Fruit fly (Drosophila melanogaster): ENCODE data around the gene CG15012.

Gene CG15012

dm6 chr3L:4302088-4302487, 10.0 kb upstream of the CG15012 start:
- TF ChIP-seq CG9705 (GFP tag; optimal IDR thresholded peaks at IDR 0.05) (no peak), Hr83 (GFP tag; optimal IDR thresholded peaks at IDR 0.05; ENCODE audit: poor library complexity, severe bottlenecking) (no peak), N (GFP tag; optimal IDR thresholded peaks at IDR 0.05) (no peak), CrebA (GFP tag; optimal IDR thresholded peaks at IDR 0.05; ENCODE audit: borderline replicate concordance) (no peak), Abd-B (GFP tag; optimal IDR thresholded peaks at IDR 0.05) (no peak), Sp1 (GFP tag; optimal IDR thresholded peaks at IDR 0.05) (no peak), CG32264 (GFP tag; optimal IDR thresholded peaks at IDR 0.05) (no peak), lola (GFP tag; optimal IDR thresholded peaks at IDR 0.05) (no peak), Dfd (GFP tag; optimal IDR thresholded peaks at IDR 0.05) (no peak), Rel (GFP tag; optimal IDR thresholded peaks at IDR 0.05) (no peak), Rel (tag; optimal IDR thresholded peaks at IDR 0.05) (no peak), sv (GFP tag; optimal IDR thresholded peaks at IDR 0.05) (no peak), fru (GFP tag; optimal IDR thresholded peaks at IDR 0.05) (no peak), Hnf4 (GFP tag; optimal IDR thresholded peaks at IDR 0.05) (no peak), Jra (GFP tag; optimal IDR thresholded peaks at IDR 0.05) (no peak), OdsH (GFP tag; optimal IDR thresholded peaks at IDR 0.05) (no peak), psq (GFP tag; optimal IDR thresholded peaks at IDR 0.05) (no peak)

dm6 chr3L:4296760-4297159, 4.7 kb upstream of the CG15012 start:
- TF ChIP-seq psq (GFP tag; optimal IDR thresholded peaks at IDR 0.05) (no peak), woc (GFP tag; optimal IDR thresholded peaks at IDR 0.05) (no peak), Mio (GFP tag; optimal IDR thresholded peaks at IDR 0.05) (no peak), Rel (GFP tag; optimal IDR thresholded peaks at IDR 0.05) (no peak), Rel (tag; optimal IDR thresholded peaks at IDR 0.05) (no peak), Abd-B (GFP tag; optimal IDR thresholded peaks at IDR 0.05) (no peak), Hr83 (GFP tag; optimal IDR thresholded peaks at IDR 0.05; ENCODE audit: poor library complexity, severe bottlenecking) (no peak), brk (GFP tag; optimal IDR thresholded peaks at IDR 0.05) (no peak), sv (GFP tag; optimal IDR thresholded peaks at IDR 0.05) (no peak)

DNA sequence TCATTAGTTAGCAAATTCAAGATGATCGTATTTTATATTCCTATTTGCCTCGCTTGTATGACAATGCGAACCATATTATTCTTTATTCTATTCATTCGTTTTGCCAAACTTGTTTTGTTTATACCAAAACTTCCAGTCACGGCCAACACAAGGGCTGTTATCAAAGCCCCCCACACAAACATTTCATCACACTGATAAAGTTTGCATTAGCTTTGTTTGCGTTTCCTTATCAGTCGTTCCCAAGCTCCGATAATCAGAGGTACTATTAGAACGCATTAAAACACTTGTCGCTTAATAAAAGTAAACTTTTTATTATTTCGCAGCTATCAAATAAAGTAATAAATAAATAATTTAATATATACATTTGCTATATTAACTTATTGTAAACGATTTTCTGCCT, 1.7 kb upstream of the CG15012 start:
- TF ChIP-seq CrebA (GFP tag; optimal IDR thresholded peaks at IDR 0.05; ENCODE audit: borderline replicate concordance) (no peak), pan (optimal IDR thresholded peaks at IDR 0.05) (no peak), Hnf4 (GFP tag; optimal IDR thresholded peaks at IDR 0.05) (no peak), tai (GFP tag; optimal IDR thresholded peaks at IDR 0.05) (no peak), usp (GFP tag; optimal IDR thresholded peaks at IDR 0.05) (no peak), Sp1 (GFP tag; optimal IDR thresholded peaks at IDR 0.05) (no peak), CG9705 (GFP tag; optimal IDR thresholded peaks at IDR 0.05) (no peak), lola (GFP tag; optimal IDR thresholded peaks at IDR 0.05) (no peak), CG32264 (GFP tag; optimal IDR thresholded peaks at IDR 0.05) (no peak), Rel (GFP tag; optimal IDR thresholded peaks at IDR 0.05) (no peak), Rel (tag; optimal IDR thresholded peaks at IDR 0.05) (no peak), br (GFP tag; optimal IDR thresholded peaks at IDR 0.05) (no peak), dmrt93B (GFP tag; optimal IDR thresholded peaks at IDR 0.05) (no peak)

DNA sequence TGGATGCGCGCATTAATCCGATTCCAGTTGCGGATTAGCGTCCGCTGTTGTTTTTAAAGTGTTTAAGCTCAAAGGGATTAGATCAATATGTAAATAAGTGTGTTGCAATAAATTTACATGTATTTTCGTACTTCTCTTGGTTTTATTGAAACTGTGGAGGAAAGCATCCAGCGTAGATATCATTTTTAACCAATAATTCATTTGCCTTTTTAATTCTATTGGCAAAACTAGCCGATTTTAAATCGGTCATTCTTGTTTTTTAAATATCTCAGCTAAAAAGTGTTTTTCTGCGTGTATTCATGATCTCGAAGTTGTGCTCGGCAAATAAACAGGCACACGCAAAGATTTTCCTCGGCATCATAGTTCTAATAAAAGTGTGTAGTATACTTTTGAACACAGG, 1.3 kb upstream of the CG15012 start:
- TF ChIP-seq Myc (optimal IDR thresholded peaks at IDR 0.05) (no peak), Vsx2 (GFP tag; optimal IDR thresholded peaks at IDR 0.05; ENCODE audit: partially characterized antibody) (no peak)

DNA sequence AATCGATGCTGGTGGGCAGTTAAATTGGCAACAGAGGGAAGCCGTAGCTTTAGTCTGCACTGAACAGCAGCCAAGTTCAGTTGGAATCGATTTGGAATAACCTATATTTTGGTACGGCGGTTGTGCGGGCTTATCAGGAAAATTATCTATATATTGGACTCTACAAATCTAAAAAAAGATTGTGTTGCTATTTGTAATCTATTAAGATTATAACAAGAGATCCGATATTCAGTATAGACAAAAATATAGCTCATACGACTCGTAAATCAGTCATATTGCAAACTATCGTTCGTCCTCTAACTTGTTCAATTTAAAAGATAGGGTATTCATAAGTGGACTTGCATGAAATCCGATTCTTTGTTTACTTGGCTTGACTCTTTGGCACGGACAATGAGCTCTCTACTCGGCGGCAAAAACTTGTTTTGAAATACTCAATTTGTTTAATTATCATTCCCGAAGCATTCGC, 3.4 kb downstream of the CG15012 start, which contains the start of gene Hexo1:
Gene Hexo1, plus strand, starts transcription at position 51 of the 466 bp plus-strand sequence.
- TF ChIP-seq foxo (GFP tag; optimal IDR thresholded peaks at IDR 0.05) = peak; percentile 26 to 66
- TF ChIP-seq Dfd (GFP tag; optimal IDR thresholded peaks at IDR 0.05) = no peak
- peak; percentile 92 for TF ChIP-seq woc (GFP tag; optimal IDR thresholded peaks at IDR 0.05)
- no peak for TF ChIP-seq Myc (optimal IDR thresholded peaks at IDR 0.05)
- TF ChIP-seq rgr (GFP tag; optimal IDR thresholded peaks at IDR 0.05) = peak; percentile 63
- TF ChIP-seq Jra (GFP tag; optimal IDR thresholded peaks at IDR 0.05) = peak; percentile 37
- peak; percentile 75 for TF ChIP-seq fru (GFP tag; optimal IDR thresholded peaks at IDR 0.05)
- no peak for TF ChIP-seq pan (optimal IDR thresholded peaks at IDR 0.05)
- peak; percentile 76 for TF ChIP-seq br (GFP tag; optimal IDR thresholded peaks at IDR 0.05)
- TF ChIP-seq HLH106 (tag; optimal IDR thresholded peaks at IDR 0.05) = peak; percentile 60
- no peak for TF ChIP-seq tai (GFP tag; optimal IDR thresholded peaks at IDR 0.05)
- no peak for TF ChIP-seq jim (GFP tag; optimal IDR thresholded peaks at IDR 0.05)
- TF ChIP-seq dl (GFP tag; optimal IDR thresholded peaks at IDR 0.05; ENCODE audit: insufficient read depth in 1 of 2, partially characterized antibody in 2 of 2) = no peak
- TF ChIP-seq ey (GFP tag; optimal IDR thresholded peaks at IDR 0.05) = peak; percentile 65
- no peak for TF ChIP-seq Rel (GFP tag; optimal IDR thresholded peaks at IDR 0.05)
- peak; percentile 18 for TF ChIP-seq Rel (tag; optimal IDR thresholded peaks at IDR 0.05)
- TF ChIP-seq GATAd (GFP tag; optimal IDR thresholded peaks at IDR 0.05) = no peak
- peak; percentile 59 for TF ChIP-seq Sp1 (GFP tag; optimal IDR thresholded peaks at IDR 0.05)
- TF ChIP-seq h (GFP tag; optimal IDR thresholded peaks at IDR 0.05) = peak; percentile 73
- peak; percentile 56 for TF ChIP-seq psq (GFP tag; optimal IDR thresholded peaks at IDR 0.05)
- TF ChIP-seq sv (GFP tag; optimal IDR thresholded peaks at IDR 0.05) = peak; percentile 17
- no peak for TF ChIP-seq brk (GFP tag; optimal IDR thresholded peaks at IDR 0.05)
- peak; percentile 69 for TF ChIP-seq OdsH (GFP tag; optimal IDR thresholded peaks at IDR 0.05)

All from whole organism, wandering third instar larva.